Worm (Caenorhabditis elegans): ENCODE results near the gene rpb-9.
A peak's percentile ranks its signal among the peaks of the same experiment; 100 is the strongest.

rpb-9 gene

DNA sequence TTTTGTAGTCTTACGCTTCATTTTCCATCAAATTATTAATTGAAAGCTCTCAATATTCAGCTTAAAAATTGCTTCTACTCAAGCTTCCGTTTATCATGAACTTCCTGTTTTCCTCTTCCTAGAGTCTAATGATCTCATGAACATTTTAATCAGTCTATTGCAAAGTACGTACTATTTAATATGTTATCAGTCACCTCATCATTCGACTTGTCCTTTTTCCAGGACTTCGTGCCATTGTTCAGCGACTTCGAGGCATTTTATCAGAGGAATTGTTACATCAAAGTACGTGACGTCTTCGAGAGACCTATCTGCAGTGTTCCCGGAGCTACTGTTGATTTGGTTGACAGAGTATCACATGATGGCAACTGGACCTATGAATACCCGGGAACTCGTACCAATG lies 7.6 kb upstream of the rpb-9 start:
- TF ChIP-seq pqm-1 (tag; optimal IDR thresholded peaks at IDR 0.05) (peak; percentile 1), nhr-85 (tag) (no peak), elt-2 (tag; optimal IDR thresholded peaks at IDR 0.05) (peak; percentile 17)

- TF ChIP-seq elt-2 (tag; optimal IDR thresholded peaks at IDR 0.05) = peak; percentile 18
- no peak for TF ChIP-seq lin-15B (tag; optimal IDR thresholded peaks at IDR 0.05)
- no peak for TF ChIP-seq zip-4 (GFP tag; optimal IDR thresholded peaks at IDR 0.05)
- TF ChIP-seq nhr-85 (tag) = no peak
These were observed 6.8 kb upstream of the rpb-9 start for ce11 chrV:8018919-8019318.

- TF ChIP-seq pax-3 (tag; optimal IDR thresholded peaks at IDR 0.05) (no peak), pqm-1 (tag; optimal IDR thresholded peaks at IDR 0.05) (peak; percentile 67), grh-1 (GFP tag; IDR thresholded peaks at IDR 0.05) (no peak), nhr-20 (tag; optimal IDR thresholded peaks at IDR 0.05) (peak; percentile 43), ztf-4 (tag; optimal IDR thresholded peaks at IDR 0.05) (no peak), alr-1 (tag; optimal IDR thresholded peaks at IDR 0.05; ENCODE audit: borderline replicate concordance) (no peak), unc-62 (GFP tag; optimal IDR thresholded peaks at IDR 0.05) (no peak), sox-4 (tag; optimal IDR thresholded peaks at IDR 0.05) (no peak), skn-1 (tag; optimal IDR thresholded peaks at IDR 0.05) (no peak), nhr-237 (tag; optimal IDR thresholded peaks at IDR 0.05) (no peak), ceh-8 (GFP tag; optimal IDR thresholded peaks at IDR 0.05) (no peak), jun-1 (tag; optimal IDR thresholded peaks at IDR 0.05) (peak; percentile 14), unc-30 (tag; optimal IDR thresholded peaks at IDR 0.05) (no peak), hpl-2 (GFP tag; optimal IDR thresholded peaks at IDR 0.05) (no peak), unc-130 (tag; optimal IDR thresholded peaks at IDR 0.05) (no peak), fos-1 (tag; optimal IDR thresholded peaks at IDR 0.05) (no peak), tlp-1 (tag; optimal IDR thresholded peaks at IDR 0.05) (peak; percentile 58), lin-35 (GFP tag; optimal IDR thresholded peaks at IDR 0.05) (peak in 1 of 2 experiments; percentile 23), mef-2 (tag; optimal IDR thresholded peaks at IDR 0.05) (no peak), elt-2 (tag; optimal IDR thresholded peaks at IDR 0.05) (peak; percentile 75)
These were observed 5.8 kb upstream of the rpb-9 start for ce11 chrV:8017924-8018323.

- TF ChIP-seq isw-1 (GFP tag; IDR thresholded peaks at IDR 0.05) (no peak), mep-1 (tag; optimal IDR thresholded peaks at IDR 0.05) (no peak), hpl-2 (GFP tag; optimal IDR thresholded peaks at IDR 0.05) (no peak), mef-2 (tag; optimal IDR thresholded peaks at IDR 0.05) (no peak), nhr-19 (GFP tag; conservative IDR thresholded peaks at IDR 0.05) (no peak), pag-3 (tag; optimal IDR thresholded peaks at IDR 0.05; ENCODE audit: borderline replicate concordance, insufficient read depth) (no peak), efl-3 (GFP tag; optimal IDR thresholded peaks at IDR 0.05) (no peak), nhr-77 (tag; optimal IDR thresholded peaks at IDR 0.05) (no peak), fkh-4 (tag; optimal IDR thresholded peaks at IDR 0.05; ENCODE audit: borderline replicate concordance) (no peak), lin-13 (GFP tag; optimal IDR thresholded peaks at IDR 0.05) (no peak), C16A3.4 (tag; optimal IDR thresholded peaks at IDR 0.05) (no peak), nhr-11 (tag; optimal IDR thresholded peaks at IDR 0.05) (no peak), nhr-71 (tag; optimal IDR thresholded peaks at IDR 0.05) (no peak), unc-86 (tag; optimal IDR thresholded peaks at IDR 0.05) (no peak), egl-27 (tag; optimal IDR thresholded peaks at IDR 0.05) (no peak), ztf-11 (tag; optimal IDR thresholded peaks at IDR 0.05) (no peak)
These were observed 4.8 kb upstream of the rpb-9 start, which contains the start of gene sptl-2 for ce11 chrV:8016928-8017327. sptl-2 (plus strand) TSS chrV:8017207.

All from whole organism, L1 larva.